Worm (Caenorhabditis elegans) whole organism, L4 larva: Measurements from ENCODE around the gene T06E6.1.

Experiments
- aly-2 ChIP-seq: sonication (generic microtip); optimal IDR thresholded peaks from 2 replicates; lab custom pipeline; 2018; ENCODE audit warnings: missing biosample characterization, missing genetic modification characterization
- ama-1 ChIP-seq: fragments of 150-350 bp; optimal IDR thresholded peaks from 2 replicates; lab custom pipeline; 2014; ENCODE audit warnings: inconsistent platforms, mixed read lengths
- ceh-82 ChIP-seq: sonication (generic microtip); optimal IDR thresholded peaks from 2 replicates; lab custom pipeline; 2017; ENCODE audit warnings: missing biosample characterization, missing genetic modification characterization
- nhr-11 ChIP-seq: fragments of 150-350 bp; optimal IDR thresholded peaks from 2 replicates; lab custom pipeline; 2014; ENCODE audit warnings: missing biosample characterization, missing genetic modification characterization
- pha-4 ChIP-seq, 2 experiments: fragments of 150-350 bp in 1 of 2; fragments of 200-800 bp in 1 of 2; sonication (Bioruptor generic) in 1 of 2; IDR thresholded peaks in 1 of 2; optimal IDR thresholded peaks in 1 of 2; 2 replicates each; pipeline versions ENCODE4 v1.3.6 to Lab custom; 2014 to 2022; ENCODE audit warnings: missing genetic modification characterization in 2 of 2, missing genetic modification reagents in 2 of 2, missing biosample characterization in 1 of 2, missing compliant biosample characterization in 1 of 2
- skn-1 ChIP-seq: fragments of 150-350 bp; optimal IDR thresholded peaks from 2 replicates; lab custom pipeline; 2014; ENCODE audit warnings: missing biosample characterization, missing genetic modification characterization
- unc-62 ChIP-seq, 3 experiments: fragments of 150-350 bp in 1 of 3; sonication (generic microtip); optimal IDR thresholded peaks in 2 of 3; peaks in 1 of 3; 1 replicate in 1 of 3; 2 replicates in 2 of 3; lab custom pipeline; 2014 to 2017; ENCODE audit warnings: missing biosample characterization in 3 of 3, missing genetic modification characterization in 3 of 3, missing genetic modification reagents in 3 of 3, missing genotype in 1 of 3
- zag-1 ChIP-seq: fragments of 150-350 bp; optimal IDR thresholded peaks from 2 replicates; lab custom pipeline; 2014; ENCODE audit warnings: missing biosample characterization, missing genetic modification characterization
- zfp-3 ChIP-seq: fragments of 200-800 bp; sonication (Bioruptor generic); conservative IDR thresholded peaks from 2 replicates; pipeline ENCODE4 v1.3.6; 2022; ENCODE audit warnings: missing genetic modification reagents, missing genetic modification characterization, missing compliant biosample characterization
- zip-2 ChIP-seq: fragments of 150-350 bp; optimal IDR thresholded peaks from 2 replicates; lab custom pipeline; 2014; ENCODE audit warnings: missing biosample characterization, missing genetic modification characterization
- ztf-7 ChIP-seq: fragments of 150-350 bp; optimal IDR thresholded peaks from 2 replicates; lab custom pipeline; 2014; ENCODE audit warnings: missing biosample characterization, missing genetic modification characterization

DNA sequence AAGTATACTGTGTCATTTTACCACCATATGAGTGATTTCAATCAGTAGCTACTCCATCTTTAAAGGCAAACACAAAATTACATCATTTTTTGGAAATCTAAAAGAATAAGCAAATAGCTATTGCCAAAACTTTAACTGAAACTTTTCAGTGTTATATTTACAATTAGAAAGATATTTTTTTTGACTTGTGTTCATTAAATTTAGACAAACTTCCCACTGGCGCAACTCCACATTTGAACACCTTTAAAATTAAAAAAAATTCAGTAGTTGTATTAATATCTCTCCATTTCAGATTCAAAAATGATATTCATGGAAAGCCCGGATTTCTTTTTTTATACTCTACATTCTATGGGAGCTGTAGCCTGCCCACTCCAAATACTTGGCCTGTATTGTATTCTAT lies 19.1 kb upstream of the T06E6.1 start, which contains the start of gene srh-264:
- TF ChIP-seq zfp-3 (GFP tag; lab: Robert Waterston, UW) (no peak), zag-1 (tag; lab: Kevin White, UChicago) (no peak), ztf-7 (tag; lab: Kevin White, UChicago) (no peak), pha-4 (GFP tag; IDR thresholded peaks at IDR 0.05; lab: Robert Waterston, UW) (no peak), pha-4 (tag; optimal IDR thresholded peaks at IDR 0.05; lab: Kevin White, UChicago) (no peak), ama-1 (lab: Kevin White, UChicago) (no peak), aly-2 (no peak), nhr-11 (tag; lab: Kevin White, UChicago) (no peak), unc-62 (GFP tag; optimal IDR thresholded peaks at IDR 0.05 in 1 of 2; lab: Kevin White, UChicago) (no peak), unc-62 (tag; optimal IDR thresholded peaks at IDR 0.05; lab: Kevin White, UChicago) (no peak), skn-1 (tag; lab: Kevin White, UChicago) (no peak), ceh-82 (tag; lab: Kevin White, UChicago) (no peak), zip-2 (tag; lab: Kevin White, UChicago) (no peak)
